Worm (Caenorhabditis elegans): Measurements from ENCODE around the gene T28D6.6.

- TF ChIP-seq lin-13 (tag; optimal IDR thresholded peaks at IDR 0.05) (no peak), nhr-237 (tag; optimal IDR thresholded peaks at IDR 0.05) (no peak), lin-32 (GFP tag; optimal IDR thresholded peaks at IDR 0.05) (no peak), elt-1 (tag; optimal IDR thresholded peaks at IDR 0.05; ENCODE audit: borderline replicate concordance, insufficient read depth) (no peak), unc-62 (GFP tag; optimal IDR thresholded peaks at IDR 0.05) (no peak), pha-4 (tag; optimal IDR thresholded peaks at IDR 0.05) (no peak)
Observed at ce11 chrIII:11332306-11332705, 10.6 kb downstream of the T28D6.6 start.

Measured in whole organism, mixed stage, embryonic.